Worm (Caenorhabditis elegans) whole organism, mixed stage, embryonic: ENCODE measurements around the gene Y17D7C.2.
"Not testable (repeated sequence)": the region's sequence is repeated elsewhere in the genome, so short reads cannot be mapped to it uniquely, and the experiment has no call there.

ENCODE experiments used
- M03D4.4 ChIP-seq: sonication (generic microtip); optimal IDR thresholded peaks from 2 replicates; lab custom pipeline; 2017; ENCODE audit warnings: mild to moderate bottlenecking, missing genetic modification characterization, missing compliant biosample characterization
- bed-3 ChIP-seq: fragments of 200-800 bp; sonication (Bioruptor generic); optimal IDR thresholded peaks from 3 replicates; lab custom pipeline; 2018; ENCODE audit warnings: mild to moderate bottlenecking, missing genetic modification characterization, moderate library complexity, missing compliant biosample characterization
- blmp-1 ChIP-seq: fragments of 150-350 bp; optimal IDR thresholded peaks from 2 replicates; lab custom pipeline; 2014; ENCODE audit warnings: missing biosample characterization, missing genetic modification characterization
- ceh-39 ChIP-seq: fragments of 150-350 bp; optimal IDR thresholded peaks from 2 replicates; lab custom pipeline; 2014; ENCODE audit warnings: missing biosample characterization, missing genetic modification characterization
- ceh-43 ChIP-seq: fragments of 200-800 bp; sonication (Bioruptor generic); optimal IDR thresholded peaks from 2 replicates; lab custom pipeline; 2018; ENCODE audit warnings: mild to moderate bottlenecking, missing genetic modification characterization, moderate library complexity, missing compliant biosample characterization
- ceh-83 ChIP-seq: fragments of 200-800 bp; sonication (Bioruptor generic); optimal IDR thresholded peaks from 2 replicates; lab custom pipeline; 2018; ENCODE audit warnings: mild to moderate bottlenecking, missing genetic modification characterization, missing compliant biosample characterization
- ces-1 ChIP-seq: fragments of 150-350 bp; optimal IDR thresholded peaks from 2 replicates; lab custom pipeline; 2014; ENCODE audit warnings: missing biosample characterization, missing genetic modification reagents, missing genetic modification characterization
- cnd-1 ChIP-seq: fragments of 200-800 bp; sonication (Bioruptor generic); optimal IDR thresholded peaks from 2 replicates; lab custom pipeline; 2018; ENCODE audit warnings: mild to moderate bottlenecking, missing genetic modification characterization, missing compliant biosample characterization
- drap-1 ChIP-seq: fragments of 200-800 bp; sonication (Bioruptor generic); optimal IDR thresholded peaks from 3 replicates; lab custom pipeline; 2018; ENCODE audit warnings: mild to moderate bottlenecking, missing genetic modification characterization, missing compliant biosample characterization
- elt-1 ChIP-seq: sonication (generic microtip); optimal IDR thresholded peaks from 2 replicates; lab custom pipeline; 2017; ENCODE audit warnings: missing genetic modification characterization, mild to moderate bottlenecking, missing compliant biosample characterization, antibody characterized with exemption, moderate library complexity, borderline replicate concordance; ENCODE audit not compliant: insufficient read depth
- elt-3 ChIP-seq: fragments of 150-350 bp; optimal IDR thresholded peaks from 2 replicates; lab custom pipeline; 2014; ENCODE audit warnings: missing biosample characterization, missing genetic modification characterization
- ham-2 ChIP-seq: fragments of 200-800 bp; sonication (Bioruptor generic); optimal IDR thresholded peaks from 2 replicates; lab custom pipeline; 2018; ENCODE audit warnings: mild to moderate bottlenecking, missing genetic modification characterization, missing compliant biosample characterization
- hlh-1 ChIP-seq: fragments of 150-350 bp; optimal IDR thresholded peaks from 2 replicates; lab custom pipeline; 2014; ENCODE audit warnings: missing biosample characterization, missing genetic modification reagents, missing genetic modification characterization
- lin-13 ChIP-seq: fragments of 150-350 bp; optimal IDR thresholded peaks from 2 replicates; lab custom pipeline; 2014; ENCODE audit warnings: missing biosample characterization, missing genetic modification characterization
- lsy-2 ChIP-seq: fragments of 150-350 bp; optimal IDR thresholded peaks from 2 replicates; lab custom pipeline; 2014; ENCODE audit warnings: missing biosample characterization, missing genetic modification characterization
- mab-5 ChIP-seq: fragments of 150-350 bp; optimal IDR thresholded peaks from 2 replicates; lab custom pipeline; 2014; ENCODE audit warnings: missing biosample characterization, missing genetic modification characterization
- mep-1 ChIP-seq: fragments of 150-350 bp; optimal IDR thresholded peaks from 2 replicates; lab custom pipeline; 2017; ENCODE audit warnings: missing biosample characterization, missing genetic modification reagents, missing genetic modification characterization, inconsistent platforms
- mls-2 ChIP-seq: sonication (generic microtip); optimal IDR thresholded peaks from 2 replicates; lab custom pipeline; 2016; ENCODE audit warnings: mild to moderate bottlenecking, missing genetic modification characterization, moderate library complexity, missing compliant biosample characterization
- nhr-12 ChIP-seq: fragments of 150-350 bp; optimal IDR thresholded peaks from 2 replicates; lab custom pipeline; 2014; ENCODE audit warnings: missing biosample characterization, missing genetic modification characterization
- nhr-2 ChIP-seq: fragments of 150-350 bp; optimal IDR thresholded peaks from 2 replicates; lab custom pipeline; 2014; ENCODE audit warnings: missing biosample characterization, missing genetic modification characterization
- nhr-237 ChIP-seq: fragments of 150-350 bp; optimal IDR thresholded peaks from 2 replicates; lab custom pipeline; 2014; ENCODE audit warnings: missing biosample characterization, missing genetic modification characterization
- nhr-28 ChIP-seq: fragments of 150-350 bp; optimal IDR thresholded peaks from 2 replicates; lab custom pipeline; 2014; ENCODE audit warnings: missing biosample characterization, missing genetic modification characterization
- nhr-76 ChIP-seq: sonication (generic microtip); optimal IDR thresholded peaks from 2 replicates; lab custom pipeline; 2017; ENCODE audit warnings: missing biosample characterization, missing genetic modification characterization
- pha-4 ChIP-seq: fragments of 150-350 bp; optimal IDR thresholded peaks from 2 replicates; lab custom pipeline; 2018; ENCODE audit warnings: missing biosample characterization, missing genetic modification reagents, missing genetic modification characterization
- sem-2 ChIP-seq: fragments of 200-800 bp; sonication (Bioruptor generic); optimal IDR thresholded peaks from 2 replicates; lab custom pipeline; 2018; ENCODE audit warnings: mild to moderate bottlenecking, missing genetic modification characterization, missing compliant biosample characterization
- snpc-4 ChIP-seq: fragments of 150-350 bp; optimal IDR thresholded peaks from 2 replicates; lab custom pipeline; 2014; ENCODE audit warnings: missing biosample characterization, missing genetic modification characterization
- sptf-1 ChIP-seq: sonication (generic microtip); optimal IDR thresholded peaks from 2 replicates; lab custom pipeline; 2017; ENCODE audit warnings: mild to moderate bottlenecking, missing genetic modification characterization, moderate library complexity, missing compliant biosample characterization
- tbx-8 ChIP-seq: fragments of 200-800 bp; sonication (Bioruptor generic); optimal IDR thresholded peaks from 2 replicates; lab custom pipeline; 2018; ENCODE audit warnings: mild to moderate bottlenecking, missing genetic modification characterization, moderate library complexity, missing compliant biosample characterization
- unc-120 ChIP-seq: sonication (generic microtip); optimal IDR thresholded peaks from 2 replicates; lab custom pipeline; 2017; ENCODE audit warnings: missing genetic modification characterization, missing compliant biosample characterization; ENCODE audit not compliant: poor library complexity, severe bottlenecking
- unc-39 ChIP-seq: fragments of 150-350 bp; optimal IDR thresholded peaks from 2 replicates; lab custom pipeline; 2014; ENCODE audit warnings: missing biosample characterization, missing genetic modification characterization
- unc-62 ChIP-seq: fragments of 150-350 bp; optimal IDR thresholded peaks from 2 replicates; lab custom pipeline; 2014; ENCODE audit warnings: missing biosample characterization, missing genetic modification reagents, missing genetic modification characterization
- zip-8 ChIP-seq: fragments of 150-350 bp; optimal IDR thresholded peaks from 2 replicates; lab custom pipeline; 2014; ENCODE audit warnings: missing biosample characterization, missing genetic modification characterization
- ztf-11 ChIP-seq: fragments of 150-350 bp; optimal IDR thresholded peaks from 2 replicates; lab custom pipeline; 2014; ENCODE audit warnings: missing biosample characterization, missing genetic modification characterization

Y17D7C.2 gene

DNA sequence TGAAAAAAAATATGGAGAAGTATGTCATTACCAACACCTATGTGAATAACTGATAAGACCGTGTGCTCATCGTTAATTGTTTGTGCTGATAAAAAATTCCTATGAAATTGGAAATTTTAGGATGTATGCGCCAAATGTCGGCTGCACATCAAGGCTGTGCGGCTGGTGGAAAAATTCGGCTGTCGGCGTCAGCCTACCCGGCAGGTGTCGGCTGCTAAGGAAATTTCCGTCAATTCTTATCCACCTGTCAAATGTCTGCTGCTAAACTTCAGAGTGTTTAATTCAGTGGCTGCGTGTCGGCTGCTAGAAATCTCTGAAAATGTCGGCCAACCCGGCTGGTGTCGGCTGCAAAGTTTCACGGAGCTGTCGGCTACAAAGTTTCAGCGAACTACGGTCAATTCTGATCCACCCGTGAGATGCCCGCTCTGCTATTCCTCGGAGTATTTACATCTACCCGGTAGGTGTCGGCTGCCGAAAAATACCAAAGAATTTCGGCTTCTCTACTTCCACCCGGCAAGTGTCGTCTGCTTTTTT is at the start of gene Y17D7C.2:
Gene Y17D7C.2 (minus strand): TSS at position 32 of the 534 bp plus-strand sequence.
- TF ChIP-seq M03D4.4 (peak; percentile 28), snpc-4 (no peak), ztf-11 (tag; lab: Kevin White, UChicago) (no peak), cnd-1 (tag; lab: Kevin White, UChicago) (peak; percentile 63), hlh-1 (tag; lab: Kevin White, UChicago) (peak; percentile 4), ces-1 (GFP tag; lab: Kevin White, UChicago) (no peak), ceh-39 (no peak), ceh-83 (GFP tag; lab: Kevin White, UChicago) (no peak), sptf-1 (tag; lab: Kevin White, UChicago) (no peak), nhr-12 (tag; lab: Kevin White, UChicago) (no peak), mls-2 (tag; lab: Kevin White, UChicago) (peak; percentile 40), pha-4 (tag; lab: Kevin White, UChicago) (no peak), bed-3 (GFP tag; lab: Kevin White, UChicago) (no peak), nhr-76 (tag; lab: Kevin White, UChicago) (no peak), lsy-2 (no peak), nhr-237 (tag; lab: Kevin White, UChicago) (no peak), sem-2 (GFP tag; lab: Kevin White, UChicago) (no peak), elt-1 (tag; lab: Kevin White, UChicago) (no peak), lin-13 (tag; lab: Kevin White, UChicago) (no peak), elt-3 (tag; lab: Kevin White, UChicago) (no peak), unc-39 (peak; percentile 48), blmp-1 (no peak), zip-8 (no peak), ceh-43 (GFP tag; lab: Kevin White, UChicago) (no peak), unc-62 (GFP tag; lab: Kevin White, UChicago) (no peak), tbx-8 (peak; percentile 78), ham-2 (no peak), unc-120 (no peak), nhr-28 (tag; lab: Kevin White, UChicago) (no peak), mab-5 (tag; lab: Kevin White, UChicago) (no peak)

- not testable (repeated sequence) for TF ChIP-seq ham-2, ceh-39, drap-1
- TF ChIP-seq, all 35 proteins: peak for 0; not testable (repeated sequence) for 35
Observed at ce11 chrV:18762044-18762443, 42.3 kb upstream of the Y17D7C.2 start, which contains the start of gene F11D11.22. Gene F11D11.22 (plus strand): TSS chrV:18762344.

ce11 chrV:18761078-18761477 is 41.3 kb upstream of the Y17D7C.2 start, which contains the start of gene F11D11.4:
Gene F11D11.4 (plus strand): TSS chrV:18761378.
- no peak for TF ChIP-seq unc-62 (GFP tag; lab: Kevin White, UChicago)
- no peak for TF ChIP-seq hlh-1 (tag; lab: Kevin White, UChicago)
- TF ChIP-seq drap-1: no peak
- TF ChIP-seq lin-13 (tag; lab: Kevin White, UChicago): no peak
- TF ChIP-seq pha-4 (tag; lab: Kevin White, UChicago): no peak
- no peak for TF ChIP-seq ceh-83 (GFP tag; lab: Kevin White, UChicago)
- no peak for TF ChIP-seq elt-1 (tag; lab: Kevin White, UChicago)
- TF ChIP-seq ceh-43 (GFP tag; lab: Kevin White, UChicago): no peak

- TF ChIP-seq cnd-1 (tag; lab: Kevin White, UChicago) (no peak), pha-4 (tag; lab: Kevin White, UChicago) (no peak), nhr-2 (no peak), nhr-76 (tag; lab: Kevin White, UChicago) (no peak), snpc-4 (no peak), nhr-12 (tag; lab: Kevin White, UChicago) (no peak), mep-1 (tag; lab: Kevin White, UChicago) (no peak), nhr-237 (tag; lab: Kevin White, UChicago) (no peak), ceh-83 (GFP tag; lab: Kevin White, UChicago) (no peak), elt-3 (tag; lab: Kevin White, UChicago) (no peak), elt-1 (tag; lab: Kevin White, UChicago) (no peak)
Observed at ce11 chrV:18760174-18760573, 40.4 kb upstream of the Y17D7C.2 start, which contains the start of gene F11D11.3. Gene F11D11.3 (minus strand): TSS chrV:18760274.
